Worm (Caenorhabditis elegans): ENCODE data around the gene Y43F8C.7.
A peak's percentile ranks its signal among the peaks of the same experiment; 100 is the strongest.

The Y43F8C.7 gene

ce11 chrV:19609194-19609593 lies 34.6 kb downstream of the Y43F8C.7 start, which contains the start of gene grsp-1:
Gene grsp-1, plus strand, starts transcription at chrV:19609494.
- TF ChIP-seq cey-2 (tag; optimal IDR thresholded peaks at IDR 0.05; ENCODE audit: borderline replicate concordance, insufficient read depth): no peak

ce11 chrV:19608665-19609064 lies 35.2 kb downstream of the Y43F8C.7 start:
- TF ChIP-seq nhr-48 (tag; optimal IDR thresholded peaks at IDR 0.05) (peak; percentile 37), ama-1 (optimal IDR thresholded peaks at IDR 0.05) (peak; percentile 5), T26A8.4 (GFP tag; IDR thresholded peaks at IDR 0.05) (0 out of 2 replicates have a peak, but pooled peaks have one; percentile 23), hlh-11 (tag; optimal IDR thresholded peaks at IDR 0.05) (peak; percentile 21), nhr-11 (tag; optimal IDR thresholded peaks at IDR 0.05) (no peak), lin-1 (GFP tag; IDR thresholded peaks at IDR 0.05) (no peak), snpc-4 (tag; optimal IDR thresholded peaks at IDR 0.05) (no peak), ZK546.5 (tag; optimal IDR thresholded peaks at IDR 0.05) (no peak), nhr-28 (tag; optimal IDR thresholded peaks at IDR 0.05) (peak; percentile 68)

ce11 chrV:19605880-19606279 lies 38.0 kb downstream of the Y43F8C.7 start, which contains the start of gene nlp-25:
Gene nlp-25, plus strand, starts transcription at chrV:19606180.
- TF ChIP-seq egl-27 (tag; optimal IDR thresholded peaks at IDR 0.05) (no peak), ces-1 (GFP tag; optimal IDR thresholded peaks at IDR 0.05) (no peak), Y105C5A.15 (GFP tag; IDR thresholded peaks at IDR 0.05) (no peak)

- peak; percentile 66; the same call in 1 of the 2 replicates for TF ChIP-seq egl-43 (GFP tag; IDR thresholded peaks at IDR 0.05)
- TF ChIP-seq aha-1 (tag): no peak
- TF ChIP-seq set-16 (GFP tag; IDR thresholded peaks at IDR 0.05): peak; percentile 75
- no peak for TF ChIP-seq Y75B8A.6 (GFP tag; IDR thresholded peaks at IDR 0.05)
These were observed 38.4 kb downstream of the Y43F8C.7 start for ce11 chrV:19605415-19605814.

- TF ChIP-seq aha-1 (tag) (peak; percentile 96), nhr-10 (tag; optimal IDR thresholded peaks at IDR 0.05) (no peak), Y75B8A.6 (GFP tag; IDR thresholded peaks at IDR 0.05) (no peak)
These were observed 44.7 kb downstream of the Y43F8C.7 start for ce11 chrV:19599087-19599486.

Measured in whole organism, L4 larva.